Worm (Caenorhabditis elegans): ENCODE data around the gene F09B12.3.

Gene F09B12.3

ce11 chrX:15053223-15053933, 44.4 kb downstream of the F09B12.3 start, which contains the start of gene H03G16.1:
TSS of gene H03G16.1 (plus strand) at chrX:15053883.
- no peak for TF ChIP-seq T22C8.4 (GFP tag; IDR thresholded peaks at IDR 0.05)
- no peak for TF ChIP-seq med-1 (GFP tag; optimal IDR thresholded peaks at IDR 0.05; ENCODE audit: insufficient read depth)

ce11 chrX:15052385-15052784, 45.4 kb downstream of the F09B12.3 start, which contains the start of gene H03G16.6:
TSS of gene H03G16.6 (plus strand) at chrX:15052685.
- TF ChIP-seq ztf-23 (GFP tag; IDR thresholded peaks at IDR 0.05) (no peak), klf-2 (GFP tag; conservative IDR thresholded peaks at IDR 0.05) (no peak), tab-1 (GFP tag; IDR thresholded peaks at IDR 0.05) (no peak), flt-1 (GFP tag; IDR thresholded peaks at IDR 0.05) (no peak), med-1 (GFP tag; optimal IDR thresholded peaks at IDR 0.05; ENCODE audit: insufficient read depth) (no peak), cog-1 (tag; optimal IDR thresholded peaks at IDR 0.05) (no peak), ztf-29 (GFP tag; IDR thresholded peaks at IDR 0.05) (no peak), T22C8.4 (GFP tag; IDR thresholded peaks at IDR 0.05) (no peak), ref-1 (GFP tag; conservative IDR thresholded peaks at IDR 0.05) (no peak)

ce11 chrX:15050006-15050405, 47.7 kb downstream of the F09B12.3 start:
- TF ChIP-seq ztf-29 (GFP tag; IDR thresholded peaks at IDR 0.05) (no peak), ref-1 (GFP tag; conservative IDR thresholded peaks at IDR 0.05) (no peak)

ce11 chrX:15047541-15047940, 50.2 kb downstream of the F09B12.3 start:
- TF ChIP-seq T22C8.4 (GFP tag; IDR thresholded peaks at IDR 0.05) (no peak), med-1 (GFP tag; optimal IDR thresholded peaks at IDR 0.05; ENCODE audit: insufficient read depth) (no peak), tab-1 (GFP tag; IDR thresholded peaks at IDR 0.05) (no peak), ztf-29 (GFP tag; IDR thresholded peaks at IDR 0.05) (no peak), ztf-23 (GFP tag; IDR thresholded peaks at IDR 0.05) (no peak), cog-1 (tag; optimal IDR thresholded peaks at IDR 0.05) (no peak), klf-2 (GFP tag; conservative IDR thresholded peaks at IDR 0.05) (no peak), flt-1 (GFP tag; IDR thresholded peaks at IDR 0.05) (no peak), ref-1 (GFP tag; conservative IDR thresholded peaks at IDR 0.05) (no peak)

ce11 chrX:15045401-15045800, 52.4 kb downstream of the F09B12.3 start:
- TF ChIP-seq ref-1 (GFP tag; conservative IDR thresholded peaks at IDR 0.05) (no peak), tab-1 (GFP tag; IDR thresholded peaks at IDR 0.05) (no peak), ztf-23 (GFP tag; IDR thresholded peaks at IDR 0.05) (no peak)

All from whole organism, midembryonic.